Fruit fly (Drosophila melanogaster) whole organism, embryonic: ENCODE data around the gene DCP2.

Source experiments
- lola ChIP-seq, 3 experiments: fragments of >200 bp in 2 of 3; fragments of 200-800 bp in 1 of 3; sonication (Bioruptor generic) in 1 of 3; optimal IDR thresholded peaks; 2 replicates each; lab custom pipeline; 2017 to 2019; ENCODE audit warnings: missing biosample characterization in 3 of 3, missing genetic modification characterization in 3 of 3, mild to moderate bottlenecking in 1 of 3, moderate library complexity in 1 of 3
- tio ChIP-seq: fragments of 200-800 bp; sonication (Bioruptor generic); optimal IDR thresholded peaks from 2 replicates; lab custom pipeline; 2017; ENCODE audit warnings: missing biosample characterization, missing genetic modification characterization, inconsistent platforms

DNA sequence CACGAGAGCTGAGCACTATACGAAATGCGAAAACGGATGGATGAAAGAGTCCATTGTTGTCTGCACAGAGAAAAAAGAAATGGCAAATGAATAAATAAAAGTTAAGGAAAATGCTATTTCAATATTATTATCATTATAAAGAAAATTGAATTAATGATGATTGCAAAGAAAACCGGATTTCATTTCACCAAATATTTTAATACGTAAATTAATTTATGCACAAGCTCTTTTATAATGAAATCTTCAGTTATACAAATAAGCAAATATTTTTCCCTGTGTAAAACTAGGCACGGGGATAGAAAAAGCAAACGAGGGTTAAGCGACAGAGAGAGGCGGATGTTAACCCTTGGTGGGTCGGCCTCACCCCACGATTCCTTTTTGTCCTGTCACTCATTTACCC, 38.8 kb downstream of the DCP2 start:
- TF ChIP-seq tio (GFP tag; lab: Kevin White, UChicago) (peak; percentile 25), lola (GFP tag; optimal IDR thresholded peaks at IDR 0.05; lab: Kevin White, UChicago) (peak in 1 of 3 experiments; percentile 85)
